Worm (Caenorhabditis elegans) whole organism, L4/young adult: ENCODE results near the gene F57G4.10.

Experiments
- W03F9.2 ChIP-seq: fragments of 150-350 bp; optimal IDR thresholded peaks from 2 replicates; lab custom pipeline; 2014; ENCODE audit warnings: missing biosample characterization, missing genetic modification characterization
- dao-5 ChIP-seq: sonication (generic microtip); optimal IDR thresholded peaks from 2 replicates; lab custom pipeline; 2016; ENCODE audit warnings: missing genotype, missing genetic modification characterization, moderate library complexity, missing compliant biosample characterization
- him-1 ChIP-seq: sonication (generic microtip); optimal IDR thresholded peaks from 2 replicates; lab custom pipeline; 2016; ENCODE audit warnings: missing genotype, missing genetic modification reagents, missing genetic modification characterization, missing compliant biosample characterization

F57G4.10 gene

DNA sequence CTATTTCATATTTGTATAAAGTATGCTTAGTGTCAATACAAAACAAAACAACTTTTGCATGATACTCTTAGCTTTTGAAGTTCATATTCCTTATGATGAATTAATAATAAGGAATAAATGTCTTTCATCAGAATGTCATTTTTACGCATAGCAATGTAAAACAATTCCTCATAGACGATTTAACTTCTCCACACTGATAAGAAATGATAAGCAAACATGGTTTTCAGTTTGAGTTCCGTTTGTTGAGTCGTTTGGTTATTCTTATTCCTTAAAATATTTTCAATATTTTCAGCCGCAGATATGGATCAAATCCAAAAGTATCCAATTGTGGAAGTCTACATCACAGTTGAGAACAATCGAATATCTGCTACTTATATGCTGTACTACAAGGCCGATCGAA, 3.8 kb upstream of the F57G4.10 start, which contains the start of gene F57G4.11:
Gene F57G4.11 (plus strand): TSS at position 301 of the 400 bp plus-strand sequence.
- TF ChIP-seq dao-5 (tag; lab: Kevin White, UChicago) (no peak), him-1 (tag; lab: Kevin White, UChicago) (no peak), W03F9.2 (tag; lab: Kevin White, UChicago) (no peak)

DNA sequence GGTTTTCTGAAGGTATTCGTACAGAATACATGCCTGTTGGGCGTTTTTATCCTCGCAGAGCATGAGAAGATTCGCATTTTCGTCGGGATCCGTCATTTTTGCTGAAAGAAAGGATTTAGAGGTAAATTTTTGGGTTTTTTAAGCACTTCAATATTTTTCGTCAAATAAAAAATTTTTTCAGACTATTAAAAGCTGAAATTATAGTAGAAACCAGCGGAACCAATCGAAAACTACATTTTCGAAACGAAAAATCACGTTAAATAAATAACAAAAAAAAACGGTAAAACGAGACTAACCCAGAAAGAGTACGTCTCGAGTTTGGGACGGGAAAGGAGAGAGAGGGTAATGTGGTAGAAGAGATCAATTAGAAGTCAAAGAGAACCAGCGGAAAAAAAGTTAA, 21.8 kb downstream of the F57G4.10 start, which contains the start of gene fbxa-192:
Gene fbxa-192 (minus strand): TSS at position 101 of the 400 bp plus-strand sequence.
- TF ChIP-seq W03F9.2 (tag; lab: Kevin White, UChicago): no peak
- TF ChIP-seq him-1 (tag; lab: Kevin White, UChicago): no peak
- no peak for TF ChIP-seq dao-5 (tag; lab: Kevin White, UChicago)

DNA sequence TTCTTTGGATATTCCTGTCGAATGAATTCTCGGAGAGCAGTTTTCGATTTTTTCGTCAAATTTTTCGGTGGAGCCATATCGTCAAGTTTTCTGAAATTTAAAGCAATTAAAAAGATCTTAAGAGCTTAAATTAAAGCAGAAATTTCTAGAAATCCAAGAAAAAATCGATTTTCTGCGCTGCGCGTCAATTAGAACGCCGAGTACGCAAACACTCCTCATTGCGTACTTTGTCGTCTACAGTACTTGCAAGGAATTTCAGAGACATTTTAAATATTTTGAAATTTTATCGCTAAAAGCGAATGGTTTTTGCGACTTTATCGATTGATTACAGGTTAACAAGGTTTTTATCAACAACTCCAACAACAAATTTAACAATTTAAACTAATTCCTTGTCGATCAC, 26.5 kb downstream of the F57G4.10 start:
- no peak for TF ChIP-seq dao-5 (tag; lab: Kevin White, UChicago)
- TF ChIP-seq W03F9.2 (tag; lab: Kevin White, UChicago): no peak
- no peak for TF ChIP-seq him-1 (tag; lab: Kevin White, UChicago)

DNA sequence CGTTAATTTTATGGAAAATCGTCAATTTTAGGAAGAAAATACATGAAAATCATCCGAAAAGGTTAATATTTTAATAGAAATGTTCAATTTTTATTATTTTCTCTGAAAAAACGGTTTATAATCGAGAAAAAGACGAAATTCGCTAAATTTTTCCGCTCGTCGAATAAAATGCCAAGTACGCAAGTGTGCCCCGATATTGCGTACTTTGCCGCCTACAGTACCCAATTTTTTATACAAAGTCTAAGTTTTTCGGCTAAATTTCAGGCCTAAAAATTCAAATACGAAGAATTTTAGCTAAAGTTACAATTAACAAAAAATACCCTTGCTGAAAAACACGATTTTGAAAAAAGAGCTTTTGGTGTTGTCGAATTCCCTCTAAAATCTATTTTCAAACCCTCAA, 30.2 kb downstream of the F57G4.10 start:
- TF ChIP-seq dao-5 (tag; lab: Kevin White, UChicago) (no peak), W03F9.2 (tag; lab: Kevin White, UChicago) (no peak)

DNA sequence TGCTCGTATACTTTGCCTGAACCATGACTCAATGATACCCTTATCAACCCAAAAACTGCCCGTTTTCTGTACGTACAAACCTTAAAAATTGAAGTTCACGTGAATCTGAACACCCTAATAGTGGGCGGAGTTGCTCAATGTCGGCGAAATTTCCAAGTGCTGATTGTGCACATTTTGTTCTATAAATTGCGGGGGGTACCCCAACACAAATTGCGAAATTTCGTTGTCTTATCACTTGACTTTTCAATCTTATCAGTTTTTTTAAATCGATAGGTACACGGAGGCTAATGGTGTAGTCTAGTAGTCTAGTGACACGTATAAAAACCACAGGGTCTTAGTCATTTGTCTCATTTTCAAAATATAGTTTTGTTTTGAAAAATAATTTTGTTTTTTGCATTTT, 30.6 kb downstream of the F57G4.10 start, which contains the start of gene fbxa-108:
Gene fbxa-108 (minus strand): TSS at position 158 of the 400 bp plus-strand sequence.
- TF ChIP-seq him-1 (tag; lab: Kevin White, UChicago): no peak
- no peak for TF ChIP-seq dao-5 (tag; lab: Kevin White, UChicago)
- TF ChIP-seq W03F9.2 (tag; lab: Kevin White, UChicago): no peak

DNA sequence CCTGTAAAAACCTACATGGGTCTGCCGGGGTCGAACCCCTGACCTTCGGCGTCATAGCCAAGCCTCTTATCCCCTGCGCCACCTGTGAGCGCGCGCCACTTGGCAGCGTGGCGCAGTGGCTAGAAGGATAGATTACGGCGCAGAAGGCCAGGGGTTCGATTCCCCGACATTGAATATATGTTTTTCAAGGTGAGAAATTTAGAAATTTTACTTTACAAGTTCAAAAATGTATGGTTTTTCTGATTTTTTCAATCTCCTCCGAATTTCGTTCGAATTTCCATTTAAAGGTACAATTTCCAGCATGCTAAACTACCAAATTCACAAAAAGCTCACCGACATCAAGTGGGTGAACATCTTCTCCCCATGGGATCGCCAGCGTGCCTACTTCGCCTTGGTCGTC, 31.3 kb downstream of the F57G4.10 start, which contains the start of gene dgat-2:
Gene dgat-2 (plus strand): TSS at position 301 of the 400 bp plus-strand sequence.
- TF ChIP-seq dao-5 (tag; lab: Kevin White, UChicago): no peak
- TF ChIP-seq W03F9.2 (tag; lab: Kevin White, UChicago): no peak
- no peak for TF ChIP-seq him-1 (tag; lab: Kevin White, UChicago)

DNA sequence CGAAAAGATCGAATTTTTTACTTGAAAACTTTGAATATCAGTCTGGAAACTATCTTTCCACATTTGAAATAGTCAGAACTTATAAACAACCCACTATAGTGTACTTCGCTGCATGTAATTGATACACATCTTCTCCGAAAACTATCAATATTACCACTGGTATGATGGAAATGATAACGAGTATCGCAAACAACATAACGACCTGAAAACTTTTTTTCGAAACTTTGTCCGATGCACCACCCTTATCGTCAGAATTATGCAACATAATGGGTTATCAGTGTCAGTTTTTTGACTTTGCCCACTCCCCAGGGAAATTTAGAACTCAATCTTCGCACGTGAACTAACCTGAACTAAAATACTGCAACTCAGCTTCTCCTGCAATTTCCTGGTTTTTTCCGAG, 33.6 kb downstream of the F57G4.10 start:
- TF ChIP-seq him-1 (tag; lab: Kevin White, UChicago): no peak
- TF ChIP-seq dao-5 (tag; lab: Kevin White, UChicago): no peak
- no peak for TF ChIP-seq W03F9.2 (tag; lab: Kevin White, UChicago)

DNA sequence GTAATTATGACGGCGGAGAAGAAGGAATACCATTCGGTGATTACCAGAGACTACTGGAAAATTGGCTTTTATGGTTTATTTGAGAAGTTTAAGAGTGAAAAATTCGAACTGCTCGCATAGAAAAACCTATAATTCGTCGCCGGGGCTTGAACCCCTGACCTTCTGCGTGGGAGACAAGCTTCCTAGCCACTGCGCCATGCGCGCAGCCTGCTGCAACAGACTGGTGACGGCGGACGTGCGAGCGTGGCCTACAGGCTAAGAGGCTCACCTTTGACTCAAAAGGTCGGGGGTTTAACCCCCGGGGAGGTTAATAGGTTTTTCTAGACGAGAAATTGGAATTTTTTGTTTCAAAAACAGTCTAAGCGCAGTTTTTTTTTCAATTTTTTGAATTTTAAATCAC, 35.7 kb downstream of the F57G4.10 start:
- TF ChIP-seq him-1 (tag; lab: Kevin White, UChicago): no peak
- no peak for TF ChIP-seq W03F9.2 (tag; lab: Kevin White, UChicago)
- no peak for TF ChIP-seq dao-5 (tag; lab: Kevin White, UChicago)

DNA sequence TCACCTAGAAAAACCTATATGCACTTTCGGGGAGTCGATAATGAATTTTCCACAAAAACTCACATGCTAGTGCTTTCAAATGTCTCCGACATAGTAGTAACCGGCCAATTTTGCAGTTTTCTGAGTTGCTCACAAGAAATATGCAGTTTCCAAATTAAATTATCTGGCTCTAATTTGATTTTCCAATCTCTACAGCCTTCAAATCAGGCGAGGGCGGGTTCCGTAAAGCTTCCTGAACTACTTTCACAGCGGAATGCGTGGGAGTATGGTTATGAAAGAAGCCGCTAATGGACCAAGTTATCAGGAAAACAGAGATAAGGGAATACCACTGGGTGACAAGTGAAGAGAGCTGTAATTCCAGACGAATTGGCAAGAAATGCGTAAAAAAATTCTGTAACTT, 37.2 kb downstream of the F57G4.10 start, which contains the start of gene F59A1.11:
Gene F59A1.11 (minus strand): TSS at position 101 of the 400 bp plus-strand sequence.
- TF ChIP-seq dao-5 (tag; lab: Kevin White, UChicago) (no peak), W03F9.2 (tag; lab: Kevin White, UChicago) (no peak), him-1 (tag; lab: Kevin White, UChicago) (no peak)

DNA sequence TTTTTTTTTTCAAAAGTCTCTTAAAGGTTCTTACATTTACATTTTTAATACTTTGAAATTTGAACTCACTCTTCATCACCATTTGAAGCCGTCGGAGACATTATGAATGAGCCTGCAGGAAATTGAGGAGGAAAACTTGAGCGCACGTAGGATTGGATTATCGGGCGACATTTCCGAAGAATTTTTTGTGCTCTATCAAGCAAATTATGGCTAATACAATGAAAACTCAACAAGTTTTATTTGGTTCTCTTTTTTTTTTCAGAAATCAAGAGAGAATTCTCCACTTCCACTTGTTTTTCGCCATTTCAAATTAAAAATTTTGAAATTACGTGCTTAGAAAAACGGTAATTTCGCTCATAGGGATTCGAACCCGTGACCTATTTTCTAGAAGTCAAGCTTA, 39.0 kb downstream of the F57G4.10 start, which contains the start of gene F59A1.12:
Gene F59A1.12 (minus strand): TSS at position 101 of the 400 bp plus-strand sequence.
- no peak for TF ChIP-seq W03F9.2 (tag; lab: Kevin White, UChicago)
- TF ChIP-seq him-1 (tag; lab: Kevin White, UChicago): no peak

DNA sequence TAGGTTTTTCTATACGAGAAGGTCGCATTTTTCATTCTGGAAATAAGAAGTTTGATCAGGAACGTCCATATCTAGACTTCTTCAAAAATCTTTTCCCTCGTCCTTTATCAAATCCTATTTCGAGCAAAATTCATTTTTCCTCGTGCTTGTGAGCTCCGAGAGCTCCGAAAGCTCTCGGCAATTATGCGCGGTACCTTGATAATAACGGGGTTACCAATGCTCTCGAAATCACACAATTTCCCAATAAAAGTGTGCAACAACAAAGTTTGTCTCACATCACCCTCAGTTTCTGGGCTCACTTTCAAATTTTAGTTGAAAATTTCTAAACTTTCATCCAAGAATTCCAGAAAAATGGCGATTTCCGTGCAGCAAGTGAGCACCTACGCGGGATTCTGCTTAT, 39.9 kb downstream of the F57G4.10 start, which contains the start of gene str-89:
Gene str-89 (plus strand): TSS at position 301 of the 400 bp plus-strand sequence.
- TF ChIP-seq him-1 (tag; lab: Kevin White, UChicago) (no peak), W03F9.2 (tag; lab: Kevin White, UChicago) (no peak), dao-5 (tag; lab: Kevin White, UChicago) (no peak)

DNA sequence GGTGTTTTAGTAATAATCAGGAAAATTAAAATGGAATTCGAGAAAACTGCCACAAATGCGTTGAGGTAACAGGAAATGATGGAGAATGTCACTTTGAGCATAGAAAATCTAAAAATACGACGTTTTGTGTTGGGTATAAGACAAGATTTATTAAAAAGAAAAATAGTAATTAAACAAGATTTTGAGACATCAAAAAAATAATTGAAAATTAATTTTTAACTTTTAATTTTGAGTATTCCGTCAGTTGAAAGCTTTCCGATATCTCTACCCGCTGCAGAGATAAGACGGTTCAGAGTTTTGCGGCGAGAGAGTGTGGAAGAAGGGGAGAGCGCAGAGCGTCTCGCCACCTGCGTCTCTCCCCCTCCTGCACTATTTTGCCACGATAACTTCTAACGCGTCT, 44.7 kb downstream of the F57G4.10 start, which contains the start of gene str-93:
Gene str-93 (minus strand): TSS at position 101 of the 400 bp plus-strand sequence.
- TF ChIP-seq him-1 (tag; lab: Kevin White, UChicago): no peak
- no peak for TF ChIP-seq W03F9.2 (tag; lab: Kevin White, UChicago)
- TF ChIP-seq dao-5 (tag; lab: Kevin White, UChicago): no peak

DNA sequence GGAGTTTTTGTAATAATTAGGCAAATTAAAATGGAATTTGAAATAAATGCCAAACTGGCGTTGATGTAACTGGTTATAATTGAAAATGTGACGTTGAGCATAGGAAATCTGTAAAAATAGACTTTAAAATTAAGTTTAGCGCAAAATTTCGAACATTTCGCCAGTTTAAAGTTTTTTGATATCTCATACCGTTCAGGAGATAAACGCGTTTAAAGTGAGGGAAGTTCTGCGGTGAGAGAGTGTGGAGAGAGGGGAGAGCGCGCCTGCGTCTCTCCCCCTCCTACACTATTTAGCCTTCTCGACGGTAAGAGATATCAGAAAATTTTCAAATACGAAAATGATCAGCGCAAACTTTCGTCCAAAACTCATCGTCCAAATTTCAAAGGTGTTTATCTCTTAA, 47.9 kb downstream of the F57G4.10 start, which contains the start of gene str-92:
Gene str-92 (minus strand): TSS at position 101 of the 400 bp plus-strand sequence.
- no peak for TF ChIP-seq him-1 (tag; lab: Kevin White, UChicago)
- no peak for TF ChIP-seq W03F9.2 (tag; lab: Kevin White, UChicago)
- no peak for TF ChIP-seq dao-5 (tag; lab: Kevin White, UChicago)
